Worm (Caenorhabditis elegans) whole organism, L3 larva: ENCODE measurements around the gene tbcc-1.

Source experiments
- R02D3.7 ChIP-seq: fragments of 150-350 bp; optimal IDR thresholded peaks from 2 replicates; lab custom pipeline; 2014; ENCODE audit warnings: missing biosample characterization, missing genetic modification characterization
- aly-2 ChIP-seq: fragments of 150-350 bp; optimal IDR thresholded peaks from 2 replicates; lab custom pipeline; 2014; ENCODE audit warnings: missing biosample characterization, missing genetic modification characterization
- ama-1 ChIP-seq: fragments of 150-350 bp; optimal IDR thresholded peaks from 2 replicates; lab custom pipeline; 2018
- ceh-28 ChIP-seq: fragments of 150-350 bp; optimal IDR thresholded peaks from 2 replicates; lab custom pipeline; 2014; ENCODE audit warnings: missing biosample characterization, missing genetic modification reagents, missing genetic modification characterization
- elt-3 ChIP-seq, 3 experiments: fragments of 150-350 bp in 1 of 3; sonication (generic microtip) in 2 of 3; optimal IDR thresholded peaks; 2 replicates in 2 of 3; 4 replicates in 1 of 3; lab custom pipeline; 2014 to 2017; ENCODE audit warnings: missing biosample characterization in 3 of 3, missing genetic modification characterization in 3 of 3
- fkh-10 ChIP-seq: sonication (generic microtip); optimal IDR thresholded peaks from 2 replicates; lab custom pipeline; 2017; ENCODE audit warnings: missing biosample characterization, missing genetic modification reagents, missing genetic modification characterization
- lin-39 ChIP-seq: fragments of 150-350 bp; optimal IDR thresholded peaks from 2 replicates; lab custom pipeline; 2018; ENCODE audit warnings: missing biosample characterization, missing genetic modification reagents, missing genetic modification characterization
- mdl-1 ChIP-seq: fragments of 150-350 bp; optimal IDR thresholded peaks from 2 replicates; lab custom pipeline; 2014; ENCODE audit warnings: missing biosample characterization, missing genetic modification characterization
- nfya-1 ChIP-seq: sonication (generic microtip); optimal IDR thresholded peaks from 2 replicates; lab custom pipeline; 2017; ENCODE audit warnings: missing genetic modification characterization, mild to moderate bottlenecking, missing compliant biosample characterization, antibody characterized with exemption, moderate library complexity; ENCODE audit not compliant: insufficient read depth
- nhr-237 ChIP-seq: fragments of 150-350 bp; optimal IDR thresholded peaks from 2 replicates; lab custom pipeline; 2014; ENCODE audit warnings: missing biosample characterization, missing genetic modification characterization
- nhr-76 ChIP-seq: fragments of 150-350 bp; sonication (generic microtip); optimal IDR thresholded peaks from 5 replicates; lab custom pipeline; 2014; ENCODE audit warnings: missing biosample characterization, missing genetic modification characterization
- snpc-4 ChIP-seq: fragments of 150-350 bp; optimal IDR thresholded peaks from 2 replicates; lab custom pipeline; 2014; ENCODE audit warnings: missing biosample characterization, missing genetic modification characterization

ce11 chrIII:2801800-2802515 is 13.7 kb downstream of the tbcc-1 start, which contains the start of the genes twk-45 and Y71H2AM.25:
- TF ChIP-seq R02D3.7 (tag; lab: Kevin White, UChicago) (no peak), nhr-237 (tag; lab: Kevin White, UChicago) (no peak), elt-3 (tag; optimal IDR thresholded peaks at IDR 0.05; lab: Kevin White, UChicago) (no peak), fkh-10 (GFP tag; lab: Kevin White, UChicago) (no peak), ama-1 (no peak), snpc-4 (no peak), lin-39 (tag; lab: Kevin White, UChicago) (no peak), mdl-1 (tag; lab: Kevin White, UChicago) (no peak), aly-2 (tag; lab: Kevin White, UChicago) (no peak), nhr-76 (no peak), ceh-28 (tag; lab: Kevin White, UChicago) (no peak), nfya-1 (tag; lab: Kevin White, UChicago) (no peak)
